Worm (Caenorhabditis elegans) whole organism, young adult: ENCODE data around the gene tag-52.

Source experiments
- F49E8.2 ChIP-seq: sonication (generic microtip); optimal IDR thresholded peaks from 3 replicates; lab custom pipeline; 2017; ENCODE audit warnings: missing genetic modification characterization, mild to moderate bottlenecking, missing compliant biosample characterization, antibody characterized with exemption, moderate library complexity; ENCODE audit not compliant: insufficient read depth
- F57A8.1 ChIP-seq: fragments of 200-800 bp; sonication (Bioruptor generic); optimal IDR thresholded peaks from 2 replicates; lab custom pipeline; 2018; ENCODE audit warnings: mild to moderate bottlenecking, missing genetic modification characterization, moderate library complexity, missing compliant biosample characterization
- Y56A3A.18 ChIP-seq: fragments of 200-800 bp; sonication (Bioruptor generic); IDR thresholded peaks from 2 replicates; pipeline ENCODE4 v1.3.6; 2022; ENCODE audit warnings: missing genetic modification reagents, missing genetic modification characterization, missing compliant biosample characterization
- aptf-2 ChIP-seq: fragments of 200-800 bp; sonication (Bioruptor generic); conservative IDR thresholded peaks from 2 replicates; pipeline ENCODE4 v1.3.6; 2022; ENCODE audit warnings: missing genetic modification reagents, missing genetic modification characterization, missing compliant biosample characterization
- lag-1 ChIP-seq: fragments of 200-800 bp; sonication (Bioruptor generic); IDR thresholded peaks from 2 replicates; pipeline ENCODE4 v1.3.6; 2022; ENCODE audit warnings: missing genetic modification reagents, missing genetic modification characterization, missing compliant biosample characterization
- madf-8 ChIP-seq: fragments of 200-800 bp; sonication (Bioruptor generic); conservative IDR thresholded peaks from 2 replicates; pipeline ENCODE4 v1.3.6; 2022; ENCODE audit warnings: missing genetic modification reagents, missing genetic modification characterization, missing compliant biosample characterization
- nfya-1 ChIP-seq: sonication (generic microtip); optimal IDR thresholded peaks from 2 replicates; lab custom pipeline; 2017; ENCODE audit warnings: antibody characterized with exemption, missing compliant biosample characterization, missing genetic modification characterization, borderline replicate concordance; ENCODE audit not compliant: insufficient read depth
- snpc-3.4 ChIP-seq: sonication (generic microtip); optimal IDR thresholded peaks from 2 replicates; lab custom pipeline; 2017; ENCODE audit warnings: missing genetic modification characterization, mild to moderate bottlenecking, missing compliant biosample characterization, antibody characterized with exemption, moderate library complexity, missing genotype, missing genetic modification reagents

ce11 chrX:3645924-3646323, 32.4 kb downstream of the tag-52 start:
- TF ChIP-seq F57A8.1 (GFP tag; lab: Kevin White, UChicago), result no peak
- no peak for TF ChIP-seq snpc-3.4 (tag; lab: Kevin White, UChicago)
- TF ChIP-seq F49E8.2, result no peak
- TF ChIP-seq aptf-2, result no peak
- no peak for TF ChIP-seq lag-1 (GFP tag; lab: Robert Waterston, UW)
- TF ChIP-seq nfya-1, result no peak
- no peak for TF ChIP-seq madf-8
- TF ChIP-seq Y56A3A.18 (GFP tag; lab: Robert Waterston, UW), result no peak
